Worm (Caenorhabditis elegans) whole organism, young adult: ENCODE data around the gene npl-4.1.

Experiments used
- B0019.2 ChIP-seq: fragments of 200-800 bp; sonication (Bioruptor generic); conservative IDR thresholded peaks from 2 replicates; pipeline ENCODE4 v1.3.6; 2022; ENCODE audit warnings: missing genetic modification reagents, missing genetic modification characterization, missing compliant biosample characterization
- Y53G8AR.9 ChIP-seq: fragments of 200-800 bp; sonication (Bioruptor generic); conservative IDR thresholded peaks from 2 replicates; pipeline ENCODE4 v1.3.6; 2022; ENCODE audit warnings: missing genetic modification reagents, missing genetic modification characterization, missing compliant biosample characterization
- athp-1 ChIP-seq: sonication (generic microtip); optimal IDR thresholded peaks from 2 replicates; lab custom pipeline; 2017; ENCODE audit warnings: mild to moderate bottlenecking, missing genetic modification characterization, missing compliant biosample characterization
- ccch-3 ChIP-seq: fragments of 200-800 bp; sonication (Bioruptor generic); optimal IDR thresholded peaks from 2 replicates; lab custom pipeline; 2018; ENCODE audit warnings: mild to moderate bottlenecking, missing genetic modification characterization, missing compliant biosample characterization
- pha-4 ChIP-seq: fragments of 150-350 bp; sonication (generic microtip); optimal IDR thresholded peaks from 2 replicates; lab custom pipeline; 2014; ENCODE audit warnings: missing biosample characterization, missing genetic modification reagents, missing genetic modification characterization
- rcor-1 ChIP-seq: fragments of 200-800 bp; sonication (Bioruptor generic); IDR thresholded peaks from 2 replicates; pipeline ENCODE4 v1.3.6; 2022; ENCODE audit warnings: missing genetic modification reagents, missing genetic modification characterization, missing compliant biosample characterization

- TF ChIP-seq rcor-1 (GFP tag; lab: Robert Waterston, UW) (no peak), ccch-3 (no peak), Y53G8AR.9 (GFP tag; lab: Robert Waterston, UW) (no peak), pha-4 (tag; lab: Kevin White, UChicago) (no peak), athp-1 (tag; lab: Kevin White, UChicago) (no peak), B0019.2 (no peak)
These were observed 43.4 kb upstream of the npl-4.1 start for ce11 chrII:5587794-5588193.
